Fruit fly (Drosophila melanogaster) whole organism, pupa: Measurements from ENCODE around the gene CG42390.

Experiments
- CG13204 ChIP-seq: fragments of 200-800 bp; sonication (Bioruptor generic); optimal IDR thresholded peaks from 2 replicates; lab custom pipeline; 2018; ENCODE audit warnings: missing biosample characterization, mild to moderate bottlenecking, missing genetic modification characterization, moderate library complexity
- CG14655 ChIP-seq: fragments of 200-800 bp; sonication (Bioruptor generic); optimal IDR thresholded peaks from 3 replicates; lab custom pipeline; 2017; ENCODE audit warnings: mild to moderate bottlenecking, missing biosample characterization, missing genetic modification reagents, missing genetic modification characterization
- CG17806 ChIP-seq: fragments of 200-800 bp; sonication (Bioruptor generic); optimal IDR thresholded peaks from 2 replicates; lab custom pipeline; 2018; ENCODE audit warnings: missing biosample characterization, mild to moderate bottlenecking, missing genetic modification characterization, moderate library complexity
- CG34367 ChIP-seq: fragments of 200-800 bp; sonication (Bioruptor generic); optimal IDR thresholded peaks from 2 replicates; lab custom pipeline; 2018; ENCODE audit warnings: missing biosample characterization, mild to moderate bottlenecking, missing genetic modification characterization
- CG4496 ChIP-seq: fragments of 200-800 bp; sonication (Bioruptor generic); IDR thresholded peaks from 3 replicates; pipeline ENCODE4 v1.3.6; 2022; ENCODE audit warnings: missing biosample characterization, missing genetic modification characterization
- CG8159 ChIP-seq: fragments of 200-800 bp; sonication (Bioruptor generic); optimal IDR thresholded peaks from 3 replicates; lab custom pipeline; 2018; ENCODE audit warnings: missing biosample characterization, mild to moderate bottlenecking, missing genetic modification characterization, moderate library complexity
- CG8301 ChIP-seq: fragments of 200-800 bp; sonication (Bioruptor generic); optimal IDR thresholded peaks from 2 replicates; lab custom pipeline; 2018; ENCODE audit warnings: missing biosample characterization, mild to moderate bottlenecking, missing genetic modification characterization
- CG9948 ChIP-seq: fragments of 200-800 bp; sonication (Bioruptor generic); optimal IDR thresholded peaks from 2 replicates; lab custom pipeline; 2018; ENCODE audit warnings: missing biosample characterization, mild to moderate bottlenecking, missing genetic modification characterization, moderate library complexity
- D1 ChIP-seq: fragments of 200-800 bp; sonication (Bioruptor generic); optimal IDR thresholded peaks from 2 replicates; lab custom pipeline; 2018; ENCODE audit warnings: missing biosample characterization, mild to moderate bottlenecking, missing genetic modification characterization, moderate library complexity
- EcR ChIP-seq: fragments of 200-800 bp; sonication (Bioruptor generic); optimal IDR thresholded peaks from 3 replicates; lab custom pipeline; 2019; ENCODE audit warnings: missing biosample characterization, missing genetic modification characterization, mild to moderate bottlenecking, moderate library complexity, missing genetic modification reagents
- Ets98B ChIP-seq: fragments of 200-800 bp; sonication (Bioruptor generic); IDR thresholded peaks from 2 replicates; pipeline ENCODE4 v1.3.6; 2022; ENCODE audit warnings: missing biosample characterization, missing genetic modification characterization
- Pif1A ChIP-seq: fragments of 200-800 bp; sonication (Bioruptor generic); optimal IDR thresholded peaks from 3 replicates; lab custom pipeline; 2016; ENCODE audit warnings: missing biosample characterization, missing genetic modification characterization
- fd96Ca ChIP-seq: fragments of 200-800 bp; sonication (Bioruptor generic); IDR thresholded peaks from 3 replicates; pipeline ENCODE4 v1.3.6; 2022; ENCODE audit warnings: missing biosample characterization, missing genetic modification characterization
- gl ChIP-seq: fragments of 200-800 bp; sonication (Bioruptor generic); optimal IDR thresholded peaks from 2 replicates; lab custom pipeline; 2018; ENCODE audit warnings: missing biosample characterization, mild to moderate bottlenecking, missing genetic modification characterization

- TF ChIP-seq CG4496 (no peak), Pif1A (GFP tag; lab: Kevin White, UChicago) (no peak), CG34367 (tag; lab: Kevin White, UChicago) (no peak), CG14655 (GFP tag; lab: Kevin White, UChicago) (no peak), fd96Ca (GFP tag; lab: Robert Waterston, UW) (no peak), CG8159 (tag; lab: Kevin White, UChicago) (no peak), EcR (GFP tag; lab: Kevin White, UChicago) (no peak), gl (tag; lab: Kevin White, UChicago) (no peak), D1 (no peak), CG8301 (tag; lab: Kevin White, UChicago) (no peak), Ets98B (no peak), CG17806 (no peak), CG13204 (no peak), CG9948 (no peak)
Measured at dm6 chr3R:22158699-22159098, 38.8 kb downstream of the CG42390 start.
